Fruit fly (Drosophila melanogaster): ENCODE data around the gene CG45489.

The CG45489 gene

DNA sequence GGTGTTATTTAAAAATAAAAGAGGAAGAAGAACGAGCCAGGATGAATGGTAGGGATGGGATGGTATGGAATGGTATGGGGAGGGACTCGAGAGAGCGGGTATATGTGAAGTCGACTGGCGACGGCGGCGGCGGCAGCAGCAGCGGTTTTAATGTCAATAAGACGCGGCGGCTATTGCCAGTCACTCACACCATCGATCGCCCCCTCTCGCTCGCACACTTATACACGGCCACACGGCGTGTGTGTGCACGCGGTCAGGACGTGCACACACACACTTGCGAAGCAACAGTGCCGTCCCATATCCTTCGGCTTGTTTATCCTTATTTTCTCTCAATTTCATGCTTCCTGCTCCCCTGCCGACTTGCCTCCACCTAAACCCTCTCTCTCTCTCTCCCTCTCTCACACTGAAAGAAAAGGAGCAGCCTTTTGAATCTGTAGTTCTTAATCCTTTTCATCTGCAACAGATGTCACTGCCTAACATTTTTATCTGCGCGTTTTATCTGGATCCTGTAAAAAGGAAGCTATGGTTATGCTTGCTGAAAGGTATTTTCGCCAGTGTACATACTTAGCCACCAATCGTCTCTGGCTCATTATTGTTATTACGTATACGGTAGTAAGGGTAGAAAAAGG lies 39.7 kb downstream of the CG45489 start (continued):
- TF ChIP-seq HLH4C (GFP tag; IDR thresholded peaks at IDR 0.05; ENCODE audit: partially characterized antibody) (no peak), rib (GFP tag; IDR thresholded peaks at IDR 0.05) (peak; percentile 79), lilli (GFP tag; optimal IDR thresholded peaks at IDR 0.05) (peak; percentile 91), tap (tag; optimal IDR thresholded peaks at IDR 0.05) (peak; percentile 58), CG15479 (GFP tag; optimal IDR thresholded peaks at IDR 0.05) (peak; percentile 42), CG16863 (GFP tag; optimal IDR thresholded peaks at IDR 0.05) (peak; percentile 81), gro (GFP tag; optimal IDR thresholded peaks at IDR 0.05) (peak; percentile 85), CG4854 (GFP tag; optimal IDR thresholded peaks at IDR 0.05) (peak; percentile 60), Hmr (GFP tag; optimal IDR thresholded peaks at IDR 0.05) (peak; percentile 88), Doc2 (GFP tag; IDR thresholded peaks at IDR 0.05) (no peak), Ravus (GFP tag; IDR thresholded peaks at IDR 0.05) (peak; percentile 37), E2f1 (GFP tag; IDR thresholded peaks at IDR 0.05) (peak; percentile 68), CHES-1-like (GFP tag; optimal IDR thresholded peaks at IDR 0.05) (peak; percentile 92), peb (GFP tag; IDR thresholded peaks at IDR 0.05) (peak; percentile 67), CG11560 (tag; IDR thresholded peaks at IDR 0.05) (peak; percentile 62; the same call in 2 of the 3 replicates), btn (GFP tag; optimal IDR thresholded peaks at IDR 0.05) (peak; percentile 53), pho (GFP tag; optimal IDR thresholded peaks at IDR 0.05) (peak; percentile 87), CG30403 (GFP tag; optimal IDR thresholded peaks at IDR 0.05) (peak; percentile 84), CG17829 (tag; optimal IDR thresholded peaks at IDR 0.05) (peak; percentile 85), Abd-B (GFP tag; optimal IDR thresholded peaks at IDR 0.05) (peak; percentile 74), dmrt99B (tag; optimal IDR thresholded peaks at IDR 0.05) (peak; percentile 87), CG7745 (tag; optimal IDR thresholded peaks at IDR 0.05) (no peak), sr (GFP tag; IDR thresholded peaks at IDR 0.05) (peak; percentile 46; the same call in 1 of the 3 replicates), hth (optimal IDR thresholded peaks at IDR 0.05) (no peak), exex (tag; optimal IDR thresholded peaks at IDR 0.05) (peak; percentile 40), schlank (tag; optimal IDR thresholded peaks at IDR 0.05) (peak; percentile 77), CG12219 (GFP tag; optimal IDR thresholded peaks at IDR 0.05) (peak; percentile 79), sd (tag; optimal IDR thresholded peaks at IDR 0.05) (peak; percentile 89), slou (GFP tag; optimal IDR thresholded peaks at IDR 0.05) (peak; percentile 66), CG8359 (GFP tag; optimal IDR thresholded peaks at IDR 0.05; ENCODE audit: borderline replicate concordance) (peak; percentile 21), Dek (tag; optimal IDR thresholded peaks at IDR 0.05) (peak; percentile 86), Kr (GFP tag; optimal IDR thresholded peaks at IDR 0.05) (peak; percentile 33), vvl (GFP tag; IDR thresholded peaks at IDR 0.05) (peak; percentile 85), slbo (GFP tag; IDR thresholded peaks at IDR 0.05) (peak; percentile 92), CG15601 (tag; optimal IDR thresholded peaks at IDR 0.05) (peak; percentile 52), CG30020 (tag; optimal IDR thresholded peaks at IDR 0.05) (peak; percentile 9), sqz (GFP tag; optimal IDR thresholded peaks at IDR 0.05) (peak; percentile 14), CG10267 (tag; optimal IDR thresholded peaks at IDR 0.05) (peak; percentile 80), ara (GFP tag; IDR thresholded peaks at IDR 0.05) (peak; percentile 81), Asciz (GFP tag; optimal IDR thresholded peaks at IDR 0.05) (peak; percentile 37), fd64A (GFP tag; optimal IDR thresholded peaks at IDR 0.05) (peak; percentile 8), CG6765 (GFP tag; optimal IDR thresholded peaks at IDR 0.05) (peak; percentile 40), TFAM (GFP tag; optimal IDR thresholded peaks at IDR 0.05) (peak; percentile 31), CG11504 (tag; optimal IDR thresholded peaks at IDR 0.05) (peak; percentile 86), CG6175 (GFP tag; IDR thresholded peaks at IDR 0.05) (peak; percentile 55; the same call in 1 of the 3 replicates), CG6683 (GFP tag; optimal IDR thresholded peaks at IDR 0.05) (peak; percentile 58), Dp (GFP tag; optimal IDR thresholded peaks at IDR 0.05) (no peak), CG43689 (GFP tag; IDR thresholded peaks at IDR 0.05) (no peak; the same call in 1 of the 2 replicates), en (GFP tag; optimal IDR thresholded peaks at IDR 0.05) (peak; percentile 78), sisA (GFP tag; IDR thresholded peaks at IDR 0.05) (peak; percentile 85)

All from whole organism, embryonic.